Fruit fly (Drosophila melanogaster) whole organism, prepupa: ENCODE data around the gene CG32548.

Source experiments
- CG10669 ChIP-seq: fragments of 200-800 bp; sonication (Bioruptor generic); optimal IDR thresholded peaks from 3 replicates; lab custom pipeline; 2018; ENCODE audit warnings: missing biosample characterization, mild to moderate bottlenecking, missing genetic modification characterization, moderate library complexity
- CG11294 ChIP-seq: fragments of 200-800 bp; sonication (Bioruptor generic); IDR thresholded peaks from 2 replicates; pipeline ENCODE4 v1.3.6; 2022; ENCODE audit warnings: missing biosample characterization, missing genetic modification characterization
- CG11762 ChIP-seq: fragments of 200-800 bp; sonication (Bioruptor generic); optimal IDR thresholded peaks from 3 replicates; lab custom pipeline; 2016; ENCODE audit warnings: missing biosample characterization, missing genetic modification characterization; ENCODE audit not compliant: insufficient read depth
- CG11902 ChIP-seq: fragments of 200-800 bp; sonication (Bioruptor generic); optimal IDR thresholded peaks from 3 replicates; lab custom pipeline; 2016; ENCODE audit warnings: missing biosample characterization, missing genetic modification characterization
- CG1621 ChIP-seq: fragments of 200-800 bp; sonication (Bioruptor generic); optimal IDR thresholded peaks from 3 replicates; lab custom pipeline; 2018; ENCODE audit warnings: missing biosample characterization, mild to moderate bottlenecking, missing genetic modification characterization
- CG16779 ChIP-seq: fragments of 200-800 bp; sonication (Bioruptor generic); optimal IDR thresholded peaks from 3 replicates; lab custom pipeline; 2017; ENCODE audit warnings: missing biosample characterization, mild to moderate bottlenecking, missing genetic modification characterization
- CG3032 ChIP-seq: fragments of 200-800 bp; optimal IDR thresholded peaks from 2 replicates; lab custom pipeline; 2019; ENCODE audit warnings: missing biosample characterization, mild to moderate bottlenecking, missing genetic modification characterization, moderate library complexity
- CG31627 ChIP-seq: fragments of 200-800 bp; sonication (Bioruptor generic); optimal IDR thresholded peaks from 3 replicates; lab custom pipeline; 2016; ENCODE audit warnings: missing biosample characterization, missing genetic modification characterization
- CG32006 ChIP-seq: fragments of 200-800 bp; sonication (Bioruptor generic); optimal IDR thresholded peaks from 3 replicates; lab custom pipeline; 2017; ENCODE audit warnings: missing biosample characterization, mild to moderate bottlenecking, missing genetic modification characterization
- CG34406 ChIP-seq: fragments of 200-800 bp; sonication (Bioruptor generic); optimal IDR thresholded peaks from 3 replicates; lab custom pipeline; 2016; ENCODE audit warnings: missing biosample characterization, missing genetic modification characterization
- CG6163 ChIP-seq: fragments of 200-800 bp; sonication (Bioruptor generic); IDR thresholded peaks from 3 replicates; pipeline ENCODE4 v1.3.6; 2022; ENCODE audit warnings: missing biosample characterization, missing genetic modification characterization
- CG6276 ChIP-seq: fragments of 200-800 bp; sonication (Bioruptor generic); optimal IDR thresholded peaks from 2 replicates; lab custom pipeline; 2017; ENCODE audit warnings: missing biosample characterization, mild to moderate bottlenecking, missing genetic modification characterization
- CG6808 ChIP-seq: fragments of 200-800 bp; sonication (Bioruptor generic); optimal IDR thresholded peaks from 3 replicates; lab custom pipeline; 2017; ENCODE audit warnings: missing biosample characterization, missing genetic modification characterization, mild to moderate bottlenecking, moderate library complexity, missing genetic modification reagents
- CG6854 ChIP-seq: fragments of 200-800 bp; sonication (Bioruptor generic); optimal IDR thresholded peaks from 2 replicates; lab custom pipeline; 2017; ENCODE audit warnings: missing biosample characterization, mild to moderate bottlenecking, missing genetic modification characterization
- CG7368 ChIP-seq: fragments of 200-800 bp; sonication (Bioruptor generic); optimal IDR thresholded peaks from 3 replicates; lab custom pipeline; 2016; ENCODE audit warnings: missing biosample characterization, missing genetic modification characterization
- CG8319 ChIP-seq: fragments of 200-800 bp; sonication (Bioruptor generic); optimal IDR thresholded peaks from 3 replicates; lab custom pipeline; 2016; ENCODE audit warnings: missing biosample characterization, missing genetic modification characterization
- CG8632 ChIP-seq: fragments of 200-800 bp; sonication (Bioruptor generic); optimal IDR thresholded peaks from 3 replicates; lab custom pipeline; 2016; ENCODE audit warnings: missing biosample characterization, missing genetic modification characterization
- CG9139 ChIP-seq: fragments of 200-800 bp; sonication (Bioruptor generic); optimal IDR thresholded peaks from 3 replicates; lab custom pipeline; 2017; ENCODE audit warnings: missing biosample characterization, mild to moderate bottlenecking, missing genetic modification characterization
- Eip75B ChIP-seq: fragments of 200-800 bp; sonication (Bioruptor generic); optimal IDR thresholded peaks from 3 replicates; lab custom pipeline; 2016; ENCODE audit warnings: missing biosample characterization, missing genetic modification characterization
- Eip78C ChIP-seq: fragments of 200-800 bp; sonication (Bioruptor generic); peaks from one replicate; lab custom pipeline; 2016; ENCODE audit warnings: missing biosample characterization, missing genetic modification characterization
- Ets96B ChIP-seq: fragments of 200-800 bp; optimal IDR thresholded peaks from 2 replicates; lab custom pipeline; 2019; ENCODE audit warnings: missing biosample characterization, mild to moderate bottlenecking, missing genetic modification characterization, moderate library complexity
- Gug ChIP-seq: fragments of 200-800 bp; sonication (Bioruptor generic); IDR thresholded peaks from 2 replicates; pipeline ENCODE4 v1.3.6; 2022; ENCODE audit warnings: missing biosample characterization, missing genetic modification characterization
- Hr39 ChIP-seq: fragments of 200-800 bp; sonication (Bioruptor generic); optimal IDR thresholded peaks from 2 replicates; lab custom pipeline; 2016; ENCODE audit warnings: missing biosample characterization, missing genetic modification characterization
- Hr4 ChIP-seq: fragments of 200-800 bp; sonication (Bioruptor generic); optimal IDR thresholded peaks from 3 replicates; lab custom pipeline; 2016; ENCODE audit warnings: missing biosample characterization, missing genetic modification characterization
- Met ChIP-seq: fragments of 200-800 bp; sonication (Bioruptor generic); optimal IDR thresholded peaks from 3 replicates; lab custom pipeline; 2016; ENCODE audit warnings: missing biosample characterization, missing genetic modification characterization
- Sox102F ChIP-seq: fragments of 200-800 bp; sonication (Bioruptor generic); optimal IDR thresholded peaks from 2 replicates; lab custom pipeline; 2016; ENCODE audit warnings: missing biosample characterization, mild to moderate bottlenecking, missing genetic modification characterization
- achi ChIP-seq: fragments of 200-800 bp; sonication (Bioruptor generic); optimal IDR thresholded peaks from 3 replicates; lab custom pipeline; 2016; ENCODE audit warnings: missing biosample characterization, missing genetic modification characterization
- acj6 ChIP-seq: fragments of 200-800 bp; sonication (Bioruptor generic); optimal IDR thresholded peaks from 3 replicates; lab custom pipeline; 2016; ENCODE audit warnings: missing biosample characterization, missing genetic modification characterization
- dsx ChIP-seq: fragments of 200-800 bp; optimal IDR thresholded peaks from 3 replicates; lab custom pipeline; 2019; ENCODE audit warnings: missing biosample characterization, mild to moderate bottlenecking, missing genetic modification characterization, moderate library complexity; ENCODE audit not compliant: poor library complexity, severe bottlenecking
- eg ChIP-seq: fragments of 200-800 bp; sonication (Bioruptor generic); IDR thresholded peaks from 3 replicates; pipeline ENCODE4 v1.3.6; 2022; ENCODE audit warnings: missing biosample characterization, missing genetic modification characterization
- esn ChIP-seq: fragments of 200-800 bp; sonication (Bioruptor generic); optimal IDR thresholded peaks from 2 replicates; lab custom pipeline; 2016; ENCODE audit warnings: missing biosample characterization, mild to moderate bottlenecking, missing genetic modification characterization, moderate library complexity
- fd85E ChIP-seq: fragments of 200-800 bp; sonication (Bioruptor generic); optimal IDR thresholded peaks from 3 replicates; lab custom pipeline; 2016; ENCODE audit warnings: missing biosample characterization, missing genetic modification characterization
- fkh ChIP-seq: fragments of 200-800 bp; sonication (Bioruptor generic); optimal IDR thresholded peaks from 3 replicates; lab custom pipeline; 2017; ENCODE audit warnings: missing biosample characterization, mild to moderate bottlenecking, missing genetic modification characterization, moderate library complexity
- pdm3 ChIP-seq: fragments of 200-800 bp; sonication (Bioruptor generic); optimal IDR thresholded peaks from 3 replicates; lab custom pipeline; 2016; ENCODE audit warnings: missing biosample characterization, missing genetic modification characterization
- salr ChIP-seq, 2 experiments: fragments of 200-800 bp; sonication (Bioruptor generic); optimal IDR thresholded peaks; 3 replicates each; lab custom pipeline; 2016 to 2018; ENCODE audit warnings: missing biosample characterization in 2 of 2, missing genetic modification characterization in 2 of 2, mild to moderate bottlenecking in 1 of 2
- ss ChIP-seq, 2 experiments: fragments of 200-800 bp; sonication (Bioruptor generic); optimal IDR thresholded peaks; 2 replicates in 1 of 2; 3 replicates in 1 of 2; lab custom pipeline; 2017 to 2018; ENCODE audit warnings: mild to moderate bottlenecking in 2 of 2, missing biosample characterization in 2 of 2, missing genetic modification characterization in 2 of 2, moderate library complexity in 1 of 2
- svp ChIP-seq: fragments of 200-800 bp; sonication (Bioruptor generic); peaks from one replicate; lab custom pipeline; 2016; ENCODE audit warnings: missing biosample characterization, missing genetic modification characterization

The CG32548 gene

DNA sequence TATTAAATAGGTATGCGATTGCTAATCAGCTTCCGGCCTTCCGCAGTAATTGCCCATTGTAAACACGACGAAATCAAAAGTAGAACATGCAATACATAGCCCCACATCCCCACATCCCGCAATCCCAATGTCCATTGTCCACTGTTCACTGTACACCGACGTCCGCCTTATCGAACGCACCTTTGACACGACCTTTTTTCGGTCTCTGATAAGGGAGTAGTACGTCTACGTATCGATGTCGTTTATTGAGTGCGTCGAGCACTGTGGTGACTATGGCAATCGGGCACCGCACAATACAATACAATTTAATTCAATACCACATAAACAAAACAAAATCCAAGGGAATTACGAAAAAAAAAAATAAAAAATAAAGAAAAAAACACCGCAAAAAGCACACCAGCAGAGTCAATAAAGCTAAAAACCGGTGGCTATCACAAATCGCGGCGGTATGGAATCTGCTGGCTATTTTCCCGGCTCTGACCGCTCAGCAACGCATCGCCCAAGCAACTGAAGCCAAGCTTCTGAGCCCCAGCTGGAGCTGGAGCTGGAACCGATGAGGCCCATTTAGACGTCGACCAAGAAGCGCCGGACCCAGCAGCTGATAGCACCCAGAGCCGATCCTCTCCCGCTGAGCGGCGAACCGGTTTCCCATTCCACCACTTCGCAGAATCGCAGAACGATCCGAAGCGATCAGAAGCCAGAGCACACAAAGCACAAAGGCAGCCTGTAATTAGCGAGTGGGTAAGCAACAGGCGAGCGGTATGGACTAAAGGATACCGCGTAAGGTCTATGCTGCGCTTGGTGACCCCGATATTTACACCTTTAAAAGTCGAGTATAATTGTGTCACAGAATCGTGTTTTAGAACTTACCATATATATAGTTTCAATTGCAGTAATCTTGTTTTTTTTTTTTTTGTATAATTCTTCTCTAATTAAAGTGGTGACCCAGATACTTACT, 43.2 kb upstream of the CG32548 start, which contains the start of gene Hayan (continued):
- TF ChIP-seq CG31627 (GFP tag; lab: Kevin White, UChicago), result no peak
- peak; percentile 44 for TF ChIP-seq CG8319 (GFP tag; lab: Kevin White, UChicago)
- TF ChIP-seq eg (GFP tag; lab: Robert Waterston, UW), result peak; percentile 41; the same call in 1 of the 3 replicates
- TF ChIP-seq Sox102F (GFP tag; lab: Kevin White, UChicago), result peak; percentile 46
- TF ChIP-seq CG6854 (GFP tag; lab: Kevin White, UChicago), result peak; percentile 88
- no peak for TF ChIP-seq CG11762
- peak; percentile 20 for TF ChIP-seq CG3032 (tag; lab: Kevin White, UChicago)
- TF ChIP-seq Ets96B (tag; lab: Kevin White, UChicago), result peak; percentile 24
- TF ChIP-seq Met (GFP tag; lab: Kevin White, UChicago), result no peak
- TF ChIP-seq CG16779 (tag; lab: Kevin White, UChicago), result peak; percentile 63

DNA sequence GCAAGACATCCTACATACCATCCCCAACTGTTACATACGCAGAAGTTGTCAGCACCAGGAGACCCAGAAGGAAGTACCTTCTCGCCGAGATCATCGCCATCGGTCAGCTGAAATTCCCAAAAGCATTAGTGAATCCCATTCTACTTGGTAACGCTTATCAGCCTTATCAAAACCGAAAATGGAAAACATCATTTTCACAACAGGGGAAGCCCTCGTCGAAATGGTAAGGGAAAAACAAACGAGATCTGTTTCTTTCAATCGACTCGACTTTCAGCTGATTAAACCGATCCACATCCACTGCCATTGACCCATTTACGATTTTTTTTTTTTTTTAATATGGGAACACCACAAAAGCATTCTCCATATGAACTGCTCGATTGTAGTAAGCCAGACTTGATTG, 42.2 kb upstream of the CG32548 start:
- TF ChIP-seq CG7368 (GFP tag; lab: Kevin White, UChicago), result no peak
- no peak for TF ChIP-seq acj6 (GFP tag; lab: Kevin White, UChicago)
- TF ChIP-seq Gug (GFP tag; lab: Robert Waterston, UW), result no peak
- no peak for TF ChIP-seq CG9139 (GFP tag; lab: Kevin White, UChicago)
- no peak for TF ChIP-seq CG6163 (GFP tag; lab: Robert Waterston, UW)
- TF ChIP-seq CG34406 (GFP tag; lab: Kevin White, UChicago), result no peak
- TF ChIP-seq CG1621, result no peak
- TF ChIP-seq Ets96B (tag; lab: Kevin White, UChicago), result no peak
- no peak for TF ChIP-seq CG8632
- TF ChIP-seq salr (GFP tag; optimal IDR thresholded peaks at IDR 0.05; lab: Kevin White, UChicago), result no peak
- TF ChIP-seq dsx (GFP tag; lab: Kevin White, UChicago), result no peak
- TF ChIP-seq fd85E, result no peak
- TF ChIP-seq pdm3, result no peak
- no peak for TF ChIP-seq Eip75B (GFP tag; lab: Kevin White, UChicago)

DNA sequence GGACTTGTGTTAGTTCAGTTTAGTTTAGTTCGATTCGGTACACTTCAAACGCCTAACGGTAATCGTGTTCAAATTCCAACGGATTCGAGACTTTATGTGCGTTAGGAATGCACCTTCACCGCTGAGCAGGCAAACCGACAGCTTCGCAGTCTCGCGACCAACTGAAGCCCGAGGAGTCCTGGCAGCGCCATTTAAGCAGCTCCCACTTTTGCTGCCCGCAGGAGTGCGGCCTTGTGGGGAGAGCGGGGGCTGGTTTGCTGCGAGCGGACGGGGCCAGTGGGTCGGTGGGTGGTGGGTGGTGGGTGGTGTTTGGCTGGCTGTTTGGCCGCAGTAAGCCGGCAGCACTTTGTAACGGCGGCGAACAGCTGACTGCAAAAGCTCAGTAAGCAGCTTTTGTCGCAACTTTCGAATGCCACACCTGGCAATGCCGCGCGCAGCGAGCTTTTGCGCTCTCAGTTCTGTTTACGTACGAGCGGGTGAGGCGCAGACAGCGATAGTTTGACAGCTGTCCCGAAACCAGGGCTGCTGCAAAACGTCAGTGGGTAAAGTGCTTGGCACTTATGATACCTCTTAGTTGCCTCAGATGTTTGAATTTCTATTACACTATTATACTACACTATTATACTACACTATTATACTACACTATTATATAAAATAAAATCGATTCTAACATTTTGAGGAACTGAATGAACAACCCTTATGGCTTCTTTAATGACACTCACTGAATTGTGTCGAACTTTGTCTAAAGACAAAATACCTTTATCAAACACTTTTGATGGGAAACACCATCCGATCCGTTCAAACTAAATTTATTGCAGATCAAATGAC, 39.1 kb upstream of the CG32548 start, which contains the start of gene CG32547:
CG32547 (minus strand) TSS at position 181 of the 828 bp plus-strand sequence.
- TF ChIP-seq fkh, result peak; percentile 89
- no peak for TF ChIP-seq CG11902 (GFP tag; lab: Kevin White, UChicago)
- peak; percentile 33 for TF ChIP-seq Hr4 (GFP tag; lab: Kevin White, UChicago)
- TF ChIP-seq Ets96B (tag; lab: Kevin White, UChicago), result peak; percentile 2
- peak; percentile 21 for TF ChIP-seq CG10669 (GFP tag; lab: Kevin White, UChicago)
- TF ChIP-seq CG11762, result no peak
- TF ChIP-seq Met (GFP tag; lab: Kevin White, UChicago), result peak; percentile 43
- no peak for TF ChIP-seq CG11294 (GFP tag; lab: Robert Waterston, UW)
- peak; percentile 91 for TF ChIP-seq achi (GFP tag; lab: Kevin White, UChicago)
- TF ChIP-seq eg (GFP tag; lab: Robert Waterston, UW), result peak; percentile 15; the same call in 2 of the 3 replicates
- peak; percentile 23 for TF ChIP-seq CG32006 (GFP tag; lab: Kevin White, UChicago)
- peak; percentile 3 for TF ChIP-seq Hr39 (GFP tag; lab: Kevin White, UChicago)
- no peak for TF ChIP-seq ss (GFP tag; optimal IDR thresholded peaks at IDR 0.05; lab: Kevin White, UChicago)
- TF ChIP-seq svp (GFP tag; lab: Kevin White, UChicago), result peak; percentile 36
- peak; percentile 74 for TF ChIP-seq Eip78C (GFP tag; lab: Kevin White, UChicago)
- TF ChIP-seq CG6163 (GFP tag; lab: Robert Waterston, UW), result peak; percentile 34; the same call in 1 of the 3 replicates
- TF ChIP-seq esn, result peak; percentile 14
- peak; percentile 12 for TF ChIP-seq CG6808 (GFP tag; lab: Kevin White, UChicago)
- TF ChIP-seq CG6276 (GFP tag; lab: Kevin White, UChicago), result no peak
